Fruit fly (Drosophila melanogaster): ENCODE measurements around the gene Tspo.

Tspo gene

dm6 chr2L:516032-516993 lies 43.1 kb upstream of the Tspo start (continued):
- no peak for TF ChIP-seq Elba2 (GFP tag; optimal IDR thresholded peaks at IDR 0.05)
- TF ChIP-seq CG9876 (GFP tag; optimal IDR thresholded peaks at IDR 0.05) = no peak
- peak; percentile 90 for TF ChIP-seq CG18599 (GFP tag; optimal IDR thresholded peaks at IDR 0.05)
- TF ChIP-seq CG1647 (GFP tag; optimal IDR thresholded peaks at IDR 0.05) = no peak
- no peak for TF ChIP-seq CG16813 (GFP tag; IDR thresholded peaks at IDR 0.05; ENCODE audit: partially characterized antibody)
- TF ChIP-seq cg (GFP tag; optimal IDR thresholded peaks at IDR 0.05) = peak; percentile 9
- peak; percentile 48 for TF ChIP-seq CG8281 (tag; optimal IDR thresholded peaks at IDR 0.05)
- TF ChIP-seq odd (GFP tag; optimal IDR thresholded peaks at IDR 0.05) = peak; percentile 27
- TF ChIP-seq lmd (GFP tag; IDR thresholded peaks at IDR 0.05) = peak; percentile 77
- TF ChIP-seq bcd (GFP tag; optimal IDR thresholded peaks at IDR 0.05) = peak; percentile 80
- TF ChIP-seq lab (GFP tag; optimal IDR thresholded peaks at IDR 0.05) = peak; percentile 90
- TF ChIP-seq Pdp1 (GFP tag; optimal IDR thresholded peaks at IDR 0.05) = peak; percentile 68 to 77
- TF ChIP-seq eyg (GFP tag; optimal IDR thresholded peaks at IDR 0.05) = no peak
- peak; percentile 58 for TF ChIP-seq CG18619 (GFP tag; optimal IDR thresholded peaks at IDR 0.05)
- no peak for TF ChIP-seq CG7963 (GFP tag; IDR thresholded peaks at IDR 0.05; ENCODE audit: partially characterized antibody)
- TF ChIP-seq ato (GFP tag; IDR thresholded peaks at IDR 0.05; ENCODE audit: partially characterized antibody) = no peak
- peak; percentile 49 for TF ChIP-seq CG18764 (GFP tag; optimal IDR thresholded peaks at IDR 0.05)
- TF ChIP-seq zfh2 (GFP tag; optimal IDR thresholded peaks at IDR 0.05) = no peak
- peak; percentile 86 for TF ChIP-seq CG10979 (tag; optimal IDR thresholded peaks at IDR 0.05)
- TF ChIP-seq Fer1 (GFP tag; optimal IDR thresholded peaks at IDR 0.05) = peak; percentile 86
- TF ChIP-seq aop (GFP tag; IDR thresholded peaks at IDR 0.05) = no peak
- peak; percentile 57 for TF ChIP-seq CG13775 (GFP tag; optimal IDR thresholded peaks at IDR 0.05)
- TF ChIP-seq nom (GFP tag; optimal IDR thresholded peaks at IDR 0.05) = peak; percentile 39
- TF ChIP-seq CG11695 (GFP tag; IDR thresholded peaks at IDR 0.05) = peak; percentile 63; the same call in 1 of the 3 replicates
- TF ChIP-seq gem (tag; optimal IDR thresholded peaks at IDR 0.05) = peak; percentile 90
- TF ChIP-seq CG7987 (GFP tag; optimal IDR thresholded peaks at IDR 0.05) = peak; percentile 21
- TF ChIP-seq pho (GFP tag; optimal IDR thresholded peaks at IDR 0.05) = peak; percentile 31
- TF ChIP-seq sima (GFP tag; optimal IDR thresholded peaks at IDR 0.05) = no peak
- TF ChIP-seq CG6683 (GFP tag; optimal IDR thresholded peaks at IDR 0.05) = peak; percentile 70
- peak; percentile 58 for TF ChIP-seq cato (GFP tag; optimal IDR thresholded peaks at IDR 0.05; ENCODE audit: borderline replicate concordance)
- peak; percentile 98 for TF ChIP-seq grn (GFP tag; optimal IDR thresholded peaks at IDR 0.05)
- peak; percentile 41 for TF ChIP-seq maf-S (GFP tag; optimal IDR thresholded peaks at IDR 0.05)
- no peak for TF ChIP-seq bbx (GFP tag; IDR thresholded peaks at IDR 0.05; ENCODE audit: partially characterized antibody)
- TF ChIP-seq Hsf (GFP tag; optimal IDR thresholded peaks at IDR 0.05) = peak; percentile 71
- TF ChIP-seq CG7556 (GFP tag; optimal IDR thresholded peaks at IDR 0.05) = peak; percentile 80
- TF ChIP-seq hb (GFP tag; IDR thresholded peaks at IDR 0.05; ENCODE audit: partially characterized antibody) = no peak
- TF ChIP-seq shn (GFP tag; optimal IDR thresholded peaks at IDR 0.05) = peak; percentile 16
- TF ChIP-seq sens (GFP tag) = peak; percentile 95
- peak; percentile 80 for TF ChIP-seq chn (GFP tag; optimal IDR thresholded peaks at IDR 0.05)
- TF ChIP-seq Xrp1 (GFP tag; IDR thresholded peaks at IDR 0.05) = peak; percentile 92
- TF ChIP-seq ems (GFP tag; optimal IDR thresholded peaks at IDR 0.05) = peak; percentile 35
- TF ChIP-seq da (GFP tag; optimal IDR thresholded peaks at IDR 0.05) = peak; percentile 37
- TF ChIP-seq Dp (GFP tag; optimal IDR thresholded peaks at IDR 0.05) = no peak
- peak; percentile 71 for TF ChIP-seq cwo (GFP tag; optimal IDR thresholded peaks at IDR 0.05)
- TF ChIP-seq CG3281 (GFP tag; optimal IDR thresholded peaks at IDR 0.05) = peak; percentile 73
- TF ChIP-seq MTF-1 (GFP tag; optimal IDR thresholded peaks at IDR 0.05; ENCODE audit: borderline replicate concordance) = peak; percentile 60
- peak; percentile 71 for TF ChIP-seq ttk (GFP tag; IDR thresholded peaks at IDR 0.05)
